Worm (Caenorhabditis elegans): ENCODE measurements around the gene ced-7.

ced-7 gene

DNA sequence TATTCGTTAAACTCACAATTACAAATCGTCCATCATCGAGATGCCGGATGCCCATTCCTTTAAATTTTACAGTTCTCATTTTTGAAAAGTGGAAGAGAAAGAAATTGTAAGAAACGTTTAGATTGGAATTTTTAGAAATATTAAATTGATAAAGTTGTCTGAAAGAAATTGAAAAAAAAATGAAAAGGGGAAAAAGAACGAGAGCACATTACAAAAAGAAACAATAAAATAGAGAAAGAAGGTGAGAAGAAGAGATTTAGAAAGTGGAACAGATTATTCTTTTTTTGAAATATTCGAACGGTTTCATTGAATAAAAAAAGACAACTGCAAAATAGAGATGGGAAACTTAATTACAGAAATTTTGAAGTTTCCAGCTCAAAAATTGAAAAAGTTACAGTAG lies 18.7 kb downstream of the ced-7 start, which contains the start of gene C48B4.8:
Gene C48B4.8, minus strand, starts transcription at position 101 of the 400 bp plus-strand sequence.
- no peak for TF ChIP-seq ztf-11 (tag; optimal IDR thresholded peaks at IDR 0.05)

DNA sequence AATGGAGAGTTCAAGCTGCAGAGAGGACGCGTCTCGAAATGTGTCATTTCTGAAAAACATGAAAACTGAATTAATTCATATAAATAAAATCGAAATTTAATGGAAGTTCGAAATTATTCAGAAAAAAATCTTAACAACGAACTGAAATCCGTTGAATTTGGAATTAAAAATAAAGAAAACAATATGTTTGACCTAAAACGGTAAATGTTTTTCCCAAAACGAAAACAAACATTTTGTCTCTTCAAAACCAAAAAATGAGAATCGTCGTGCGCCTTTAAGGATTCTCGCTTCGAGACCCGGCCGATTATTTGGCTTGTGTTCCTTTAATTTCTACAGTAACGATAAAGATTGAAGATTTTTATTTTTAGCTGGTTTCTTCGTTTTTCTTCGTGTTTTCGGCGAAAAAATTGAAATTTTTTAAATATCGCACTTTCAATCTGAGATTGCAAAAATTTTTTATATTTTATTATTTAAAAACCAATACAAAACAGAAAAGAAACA lies 20.5 kb downstream of the ced-7 start, which contains the start of gene C48B4.7:
Gene C48B4.7, minus strand, starts transcription at position 51 of the 501 bp plus-strand sequence.
- TF ChIP-seq unc-55 (GFP tag; optimal IDR thresholded peaks at IDR 0.05), result no peak
- TF ChIP-seq lin-11 (tag; optimal IDR thresholded peaks at IDR 0.05), result no peak
- no peak for TF ChIP-seq ztf-11 (tag; optimal IDR thresholded peaks at IDR 0.05)

DNA sequence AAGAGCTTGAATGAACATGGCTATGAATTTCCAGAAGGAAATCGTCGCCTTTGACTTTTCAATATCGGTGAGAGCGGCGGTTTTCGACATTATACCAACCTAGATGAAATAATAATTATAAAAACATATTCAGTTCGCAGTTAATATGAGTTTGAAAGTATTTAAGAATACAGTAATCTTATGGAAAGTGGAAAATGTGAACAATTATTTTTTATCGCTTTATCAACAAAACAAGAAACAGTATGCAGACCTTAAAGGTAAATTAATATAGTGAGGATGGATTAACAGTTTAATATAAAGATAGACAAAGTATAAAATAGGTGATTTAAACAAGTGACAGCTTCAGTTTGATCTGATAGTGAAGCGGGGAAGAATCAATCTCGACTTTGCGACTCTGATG lies 21.4 kb downstream of the ced-7 start, which contains the start of gene C48B4.6:
Gene C48B4.6, minus strand, starts transcription at position 101 of the 400 bp plus-strand sequence.
- TF ChIP-seq mab-5 (tag; optimal IDR thresholded peaks at IDR 0.05), result no peak
- no peak for TF ChIP-seq sem-4 (tag; optimal IDR thresholded peaks at IDR 0.05)
- TF ChIP-seq C34F6.9 (tag; optimal IDR thresholded peaks at IDR 0.05), result no peak
- no peak for TF ChIP-seq ceh-82 (tag; optimal IDR thresholded peaks at IDR 0.05)
- no peak for TF ChIP-seq ztf-11 (tag; optimal IDR thresholded peaks at IDR 0.05)
- no peak for TF ChIP-seq peb-1 (tag; optimal IDR thresholded peaks at IDR 0.05)
- TF ChIP-seq lsy-2 (tag; optimal IDR thresholded peaks at IDR 0.05), result no peak
- no peak for TF ChIP-seq nhr-11 (tag; optimal IDR thresholded peaks at IDR 0.05)

- TF ChIP-seq nhr-237 (tag; optimal IDR thresholded peaks at IDR 0.05) (no peak), ceh-82 (tag; optimal IDR thresholded peaks at IDR 0.05) (no peak), egl-27 (tag; optimal IDR thresholded peaks at IDR 0.05) (no peak), lin-11 (tag; optimal IDR thresholded peaks at IDR 0.05) (no peak), skn-1 (tag; optimal IDR thresholded peaks at IDR 0.05) (no peak), alr-1 (tag; optimal IDR thresholded peaks at IDR 0.05) (no peak), mab-5 (tag; optimal IDR thresholded peaks at IDR 0.05) (no peak), nhr-25 (tag; optimal IDR thresholded peaks at IDR 0.05) (no peak)
These were observed 23.6 kb downstream of the ced-7 start, which contains the start of gene ZK1098.11 for ce11 chrIII:9556300-9556699. Gene ZK1098.11, plus strand, starts transcription at chrIII:9556600.

- peak; percentile 96 for TF ChIP-seq unc-55 (GFP tag; optimal IDR thresholded peaks at IDR 0.05)
- TF ChIP-seq nhr-12 (tag; optimal IDR thresholded peaks at IDR 0.05), result no peak
- peak; percentile 89 for TF ChIP-seq crh-2 (tag; optimal IDR thresholded peaks at IDR 0.05)
- no peak for TF ChIP-seq elt-1 (tag; optimal IDR thresholded peaks at IDR 0.05)
- peak; percentile 84 for TF ChIP-seq ama-1 (optimal IDR thresholded peaks at IDR 0.05)
- TF ChIP-seq egl-27 (tag; optimal IDR thresholded peaks at IDR 0.05), result peak; percentile 73
- TF ChIP-seq nhr-6 (tag; optimal IDR thresholded peaks at IDR 0.05), result peak; percentile 54
- TF ChIP-seq mab-5 (tag; optimal IDR thresholded peaks at IDR 0.05), result peak; percentile 80
- TF ChIP-seq ceh-16 (tag; optimal IDR thresholded peaks at IDR 0.05), result no peak
- peak; percentile 76 for TF ChIP-seq nhr-21 (tag; optimal IDR thresholded peaks at IDR 0.05)
- TF ChIP-seq zag-1 (tag; optimal IDR thresholded peaks at IDR 0.05), result peak; percentile 66
- TF ChIP-seq gmeb-1 (tag; optimal IDR thresholded peaks at IDR 0.05), result peak; percentile 75
- no peak for TF ChIP-seq mbf-1 (tag; optimal IDR thresholded peaks at IDR 0.05)
- peak; percentile 69 for TF ChIP-seq lin-13 (GFP tag; optimal IDR thresholded peaks at IDR 0.05)
- TF ChIP-seq sma-9 (GFP tag; optimal IDR thresholded peaks at IDR 0.05), result peak; percentile 78
- no peak for TF ChIP-seq sma-9 (tag; optimal IDR thresholded peaks at IDR 0.05)
- peak; percentile 2 for TF ChIP-seq Y55F3AM.14 (GFP tag; optimal IDR thresholded peaks at IDR 0.05)
- peak; percentile 99 to 100 for TF ChIP-seq lsy-2 (tag; optimal IDR thresholded peaks at IDR 0.05)
- no peak for TF ChIP-seq nhr-77 (tag; optimal IDR thresholded peaks at IDR 0.05)
- peak; percentile 80 for TF ChIP-seq sma-3 (GFP tag; optimal IDR thresholded peaks at IDR 0.05)
- TF ChIP-seq nhr-25 (tag; optimal IDR thresholded peaks at IDR 0.05), result peak; percentile 84
- peak; percentile 83 for TF ChIP-seq snpc-4 (tag; optimal IDR thresholded peaks at IDR 0.05)
- TF ChIP-seq ZK546.5 (tag; optimal IDR thresholded peaks at IDR 0.05), result peak; percentile 9
- no peak for TF ChIP-seq peb-1 (tag; optimal IDR thresholded peaks at IDR 0.05)
- TF ChIP-seq ceh-82 (tag; optimal IDR thresholded peaks at IDR 0.05), result peak; percentile 81
- TF ChIP-seq ztf-4 (tag; optimal IDR thresholded peaks at IDR 0.05), result peak; percentile 62
- TF ChIP-seq dmd-4 (tag; optimal IDR thresholded peaks at IDR 0.05), result no peak
- TF ChIP-seq aly-2 (tag; optimal IDR thresholded peaks at IDR 0.05), result no peak
- TF ChIP-seq mdl-1 (tag; optimal IDR thresholded peaks at IDR 0.05), result peak; percentile 64 to 91
- TF ChIP-seq lin-11 (tag; optimal IDR thresholded peaks at IDR 0.05), result peak; percentile 90
- TF ChIP-seq sem-4 (tag; optimal IDR thresholded peaks at IDR 0.05), result peak; percentile 82
- TF ChIP-seq F13H6.1 (tag; optimal IDR thresholded peaks at IDR 0.05), result peak; percentile 91
- no peak for TF ChIP-seq unc-62 (GFP tag; optimal IDR thresholded peaks at IDR 0.05)
- peak; percentile 21 for TF ChIP-seq fos-1 (tag; optimal IDR thresholded peaks at IDR 0.05)
- peak; percentile 98 for TF ChIP-seq C34F6.9 (tag; optimal IDR thresholded peaks at IDR 0.05)
- TF ChIP-seq nhr-129 (tag; optimal IDR thresholded peaks at IDR 0.05), result peak; percentile 85
These were observed 33.8 kb downstream of the ced-7 start, which contains the start of gene unc-16 for ce11 chrIII:9546016-9546659. Gene unc-16, plus strand, starts transcription at chrIII:9546258.

Data from whole organism, L2 larva.